Worm (Caenorhabditis elegans) whole organism, mixed stage, embryonic: ENCODE data around the gene atat-2.

Experiments used
- M03D4.4 ChIP-seq: sonication (generic microtip); optimal IDR thresholded peaks from 2 replicates; lab custom pipeline; 2017; ENCODE audit warnings: mild to moderate bottlenecking, missing genetic modification characterization, missing compliant biosample characterization
- bed-3 ChIP-seq: fragments of 200-800 bp; sonication (Bioruptor generic); optimal IDR thresholded peaks from 3 replicates; lab custom pipeline; 2018; ENCODE audit warnings: mild to moderate bottlenecking, missing genetic modification characterization, moderate library complexity, missing compliant biosample characterization
- blmp-1 ChIP-seq: fragments of 150-350 bp; optimal IDR thresholded peaks from 2 replicates; lab custom pipeline; 2014; ENCODE audit warnings: missing biosample characterization, missing genetic modification characterization
- ceh-39 ChIP-seq: fragments of 150-350 bp; optimal IDR thresholded peaks from 2 replicates; lab custom pipeline; 2014; ENCODE audit warnings: missing biosample characterization, missing genetic modification characterization
- ceh-43 ChIP-seq: fragments of 200-800 bp; sonication (Bioruptor generic); optimal IDR thresholded peaks from 2 replicates; lab custom pipeline; 2018; ENCODE audit warnings: mild to moderate bottlenecking, missing genetic modification characterization, moderate library complexity, missing compliant biosample characterization
- ceh-83 ChIP-seq: fragments of 200-800 bp; sonication (Bioruptor generic); optimal IDR thresholded peaks from 2 replicates; lab custom pipeline; 2018; ENCODE audit warnings: mild to moderate bottlenecking, missing genetic modification characterization, missing compliant biosample characterization
- ces-1 ChIP-seq: fragments of 150-350 bp; optimal IDR thresholded peaks from 2 replicates; lab custom pipeline; 2014; ENCODE audit warnings: missing biosample characterization, missing genetic modification reagents, missing genetic modification characterization
- cnd-1 ChIP-seq: fragments of 200-800 bp; sonication (Bioruptor generic); optimal IDR thresholded peaks from 2 replicates; lab custom pipeline; 2018; ENCODE audit warnings: mild to moderate bottlenecking, missing genetic modification characterization, missing compliant biosample characterization
- drap-1 ChIP-seq: fragments of 200-800 bp; sonication (Bioruptor generic); optimal IDR thresholded peaks from 3 replicates; lab custom pipeline; 2018; ENCODE audit warnings: mild to moderate bottlenecking, missing genetic modification characterization, missing compliant biosample characterization
- elt-1 ChIP-seq: sonication (generic microtip); optimal IDR thresholded peaks from 2 replicates; lab custom pipeline; 2017; ENCODE audit warnings: missing genetic modification characterization, mild to moderate bottlenecking, missing compliant biosample characterization, antibody characterized with exemption, moderate library complexity, borderline replicate concordance; ENCODE audit not compliant: insufficient read depth
- elt-3 ChIP-seq: fragments of 150-350 bp; optimal IDR thresholded peaks from 2 replicates; lab custom pipeline; 2014; ENCODE audit warnings: missing biosample characterization, missing genetic modification characterization
- flh-1 ChIP-seq: fragments of 200-800 bp; sonication (Bioruptor generic); optimal IDR thresholded peaks from 2 replicates; lab custom pipeline; 2018; ENCODE audit warnings: mild to moderate bottlenecking, missing genetic modification characterization, moderate library complexity, missing compliant biosample characterization
- ham-2 ChIP-seq: fragments of 200-800 bp; sonication (Bioruptor generic); optimal IDR thresholded peaks from 2 replicates; lab custom pipeline; 2018; ENCODE audit warnings: mild to moderate bottlenecking, missing genetic modification characterization, missing compliant biosample characterization
- hlh-1 ChIP-seq: fragments of 150-350 bp; optimal IDR thresholded peaks from 2 replicates; lab custom pipeline; 2014; ENCODE audit warnings: missing biosample characterization, missing genetic modification reagents, missing genetic modification characterization
- lin-13 ChIP-seq: fragments of 150-350 bp; optimal IDR thresholded peaks from 2 replicates; lab custom pipeline; 2014; ENCODE audit warnings: missing biosample characterization, missing genetic modification characterization
- lin-32 ChIP-seq: fragments of 200-800 bp; sonication (Bioruptor generic); optimal IDR thresholded peaks from 2 replicates; lab custom pipeline; 2018; ENCODE audit warnings: mild to moderate bottlenecking, missing genetic modification characterization, missing compliant biosample characterization
- lsy-2 ChIP-seq: fragments of 150-350 bp; optimal IDR thresholded peaks from 2 replicates; lab custom pipeline; 2014; ENCODE audit warnings: missing biosample characterization, missing genetic modification characterization
- mab-5 ChIP-seq: fragments of 150-350 bp; optimal IDR thresholded peaks from 2 replicates; lab custom pipeline; 2014; ENCODE audit warnings: missing biosample characterization, missing genetic modification characterization
- mep-1 ChIP-seq: fragments of 150-350 bp; optimal IDR thresholded peaks from 2 replicates; lab custom pipeline; 2017; ENCODE audit warnings: missing biosample characterization, missing genetic modification reagents, missing genetic modification characterization, inconsistent platforms
- mls-2 ChIP-seq: sonication (generic microtip); optimal IDR thresholded peaks from 2 replicates; lab custom pipeline; 2016; ENCODE audit warnings: mild to moderate bottlenecking, missing genetic modification characterization, moderate library complexity, missing compliant biosample characterization
- nhr-12 ChIP-seq: fragments of 150-350 bp; optimal IDR thresholded peaks from 2 replicates; lab custom pipeline; 2014; ENCODE audit warnings: missing biosample characterization, missing genetic modification characterization
- nhr-2 ChIP-seq: fragments of 150-350 bp; optimal IDR thresholded peaks from 2 replicates; lab custom pipeline; 2014; ENCODE audit warnings: missing biosample characterization, missing genetic modification characterization
- nhr-237 ChIP-seq: fragments of 150-350 bp; optimal IDR thresholded peaks from 2 replicates; lab custom pipeline; 2014; ENCODE audit warnings: missing biosample characterization, missing genetic modification characterization
- nhr-28 ChIP-seq: fragments of 150-350 bp; optimal IDR thresholded peaks from 2 replicates; lab custom pipeline; 2014; ENCODE audit warnings: missing biosample characterization, missing genetic modification characterization
- nhr-76 ChIP-seq: sonication (generic microtip); optimal IDR thresholded peaks from 2 replicates; lab custom pipeline; 2017; ENCODE audit warnings: missing biosample characterization, missing genetic modification characterization
- pha-4 ChIP-seq: fragments of 150-350 bp; optimal IDR thresholded peaks from 2 replicates; lab custom pipeline; 2018; ENCODE audit warnings: missing biosample characterization, missing genetic modification reagents, missing genetic modification characterization
- sem-2 ChIP-seq: fragments of 200-800 bp; sonication (Bioruptor generic); optimal IDR thresholded peaks from 2 replicates; lab custom pipeline; 2018; ENCODE audit warnings: mild to moderate bottlenecking, missing genetic modification characterization, missing compliant biosample characterization
- snpc-4 ChIP-seq: fragments of 150-350 bp; optimal IDR thresholded peaks from 2 replicates; lab custom pipeline; 2014; ENCODE audit warnings: missing biosample characterization, missing genetic modification characterization
- sptf-1 ChIP-seq: sonication (generic microtip); optimal IDR thresholded peaks from 2 replicates; lab custom pipeline; 2017; ENCODE audit warnings: mild to moderate bottlenecking, missing genetic modification characterization, moderate library complexity, missing compliant biosample characterization
- tbx-8 ChIP-seq: fragments of 200-800 bp; sonication (Bioruptor generic); optimal IDR thresholded peaks from 2 replicates; lab custom pipeline; 2018; ENCODE audit warnings: mild to moderate bottlenecking, missing genetic modification characterization, moderate library complexity, missing compliant biosample characterization
- unc-120 ChIP-seq: sonication (generic microtip); optimal IDR thresholded peaks from 2 replicates; lab custom pipeline; 2017; ENCODE audit warnings: missing genetic modification characterization, missing compliant biosample characterization; ENCODE audit not compliant: poor library complexity, severe bottlenecking
- unc-39 ChIP-seq: fragments of 150-350 bp; optimal IDR thresholded peaks from 2 replicates; lab custom pipeline; 2014; ENCODE audit warnings: missing biosample characterization, missing genetic modification characterization
- unc-62 ChIP-seq: fragments of 150-350 bp; optimal IDR thresholded peaks from 2 replicates; lab custom pipeline; 2014; ENCODE audit warnings: missing biosample characterization, missing genetic modification reagents, missing genetic modification characterization
- zip-8 ChIP-seq: fragments of 150-350 bp; optimal IDR thresholded peaks from 2 replicates; lab custom pipeline; 2014; ENCODE audit warnings: missing biosample characterization, missing genetic modification characterization
- ztf-11 ChIP-seq: fragments of 150-350 bp; optimal IDR thresholded peaks from 2 replicates; lab custom pipeline; 2014; ENCODE audit warnings: missing biosample characterization, missing genetic modification characterization

atat-2 gene

DNA sequence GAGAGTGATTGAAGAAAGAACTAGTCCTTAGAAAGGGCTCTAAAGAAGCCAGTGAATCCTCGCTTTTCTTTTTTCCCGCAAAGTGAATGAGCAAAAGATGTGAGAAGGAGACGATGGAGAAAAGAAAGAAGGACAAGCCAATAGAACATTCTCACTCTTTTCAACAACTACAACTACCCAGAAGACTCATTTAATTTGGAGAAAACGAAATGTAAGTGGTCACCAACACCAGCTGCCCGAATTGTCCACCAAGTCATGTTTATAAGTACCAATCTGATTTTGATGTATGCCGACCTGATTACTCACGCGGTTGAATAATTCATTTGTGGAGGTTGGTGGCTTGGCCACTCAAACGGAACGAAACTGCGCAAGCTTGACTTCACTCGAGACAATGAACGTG is 46.3 kb upstream of the atat-2 start:
- peak; percentile 92 for TF ChIP-seq ces-1 (GFP tag; lab: Kevin White, UChicago)
- no peak for TF ChIP-seq unc-120 (tag; lab: Kevin White, UChicago)

- TF ChIP-seq nhr-76 (no peak), hlh-1 (tag; lab: Kevin White, UChicago) (no peak), blmp-1 (no peak), flh-1 (GFP tag; lab: Kevin White, UChicago) (no peak), ham-2 (GFP tag; lab: Kevin White, UChicago) (no peak), pha-4 (tag; lab: Kevin White, UChicago) (no peak), bed-3 (GFP tag; lab: Kevin White, UChicago) (no peak), lin-13 (no peak), mab-5 (no peak), cnd-1 (tag; lab: Kevin White, UChicago) (no peak), ztf-11 (tag; lab: Kevin White, UChicago) (no peak), unc-39 (tag; lab: Kevin White, UChicago) (no peak), sem-2 (GFP tag; lab: Kevin White, UChicago) (no peak)
- TF ChIP-seq, all 35 proteins: peak for 0
These were observed 45.4 kb upstream of the atat-2 start for ce11 chrX:5803492-5803891.

DNA sequence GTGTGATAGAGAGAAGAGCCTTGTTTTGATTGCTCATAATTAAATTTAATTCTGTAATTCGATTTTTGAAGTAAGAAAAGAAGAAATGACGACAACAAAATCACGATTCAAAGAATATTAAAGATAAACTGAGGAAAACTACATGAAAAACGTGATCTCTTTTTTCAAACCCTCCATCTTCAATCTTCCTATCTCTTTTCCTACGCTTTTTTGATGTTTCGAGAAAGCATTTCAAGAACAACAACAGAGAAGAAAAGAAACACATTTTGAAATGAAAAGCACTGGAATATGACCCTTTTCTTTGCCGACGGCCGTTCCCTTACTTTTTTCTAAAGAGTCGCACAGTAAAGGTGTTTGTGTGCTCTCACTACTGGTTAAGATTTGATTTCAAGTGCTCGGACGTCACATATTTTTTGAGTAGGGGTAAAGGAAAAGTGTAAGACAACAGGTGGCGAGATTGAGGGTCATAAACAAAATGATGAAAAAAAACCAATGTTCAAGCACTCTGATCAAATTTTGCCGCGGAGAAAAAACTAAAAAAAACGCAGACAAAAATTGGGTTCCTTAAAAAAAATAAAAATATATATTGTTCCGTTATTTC is 42.9 kb upstream of the atat-2 start, which contains the start of gene F13D11.3:
Gene F13D11.3, minus strand, starts transcription at position 51 of the 601 bp plus-strand sequence.
- no peak for TF ChIP-seq cnd-1 (tag; lab: Kevin White, UChicago)
- TF ChIP-seq elt-1 (tag; lab: Kevin White, UChicago), result no peak
- TF ChIP-seq drap-1, result no peak
- TF ChIP-seq hlh-1 (tag; lab: Kevin White, UChicago), result peak; percentile 77
- TF ChIP-seq nhr-28 (tag; lab: Kevin White, UChicago), result no peak
- no peak for TF ChIP-seq ces-1 (GFP tag; lab: Kevin White, UChicago)
- no peak for TF ChIP-seq snpc-4 (tag; lab: Kevin White, UChicago)
- no peak for TF ChIP-seq tbx-8 (GFP tag; lab: Kevin White, UChicago)
- no peak for TF ChIP-seq lin-13

DNA sequence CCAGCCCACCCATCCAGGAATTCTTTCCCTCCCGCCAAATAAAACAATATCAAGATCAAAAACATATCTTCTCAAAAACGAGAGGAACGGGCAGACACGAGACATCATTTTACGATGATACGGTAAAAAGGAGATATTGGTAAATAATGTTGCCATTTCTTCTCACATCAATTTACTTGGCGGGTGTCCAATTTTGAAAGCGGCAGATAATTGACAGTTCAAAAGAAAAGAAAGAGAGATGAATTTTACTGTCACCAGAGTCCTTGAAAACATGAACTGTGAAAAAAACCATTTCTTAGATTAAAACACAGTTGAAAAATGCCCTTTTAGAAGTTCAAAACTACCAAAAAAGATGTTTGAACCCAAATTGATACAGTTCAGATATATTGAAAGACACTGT is 38.2 kb upstream of the atat-2 start:
- TF ChIP-seq zip-8 (tag; lab: Kevin White, UChicago), result no peak
- peak; percentile 15 for TF ChIP-seq unc-62 (GFP tag; lab: Kevin White, UChicago)

ce11 chrX:5811997-5812562 is 36.8 kb upstream of the atat-2 start:
- TF ChIP-seq unc-39 (tag; lab: Kevin White, UChicago) (peak; percentile 28), lin-13 (peak; percentile 73), sptf-1 (tag; lab: Kevin White, UChicago) (peak; percentile 90), mab-5 (peak; percentile 59), elt-1 (tag; lab: Kevin White, UChicago) (peak; percentile 6), ham-2 (GFP tag; lab: Kevin White, UChicago) (peak; percentile 100), nhr-28 (tag; lab: Kevin White, UChicago) (no peak), lin-32 (GFP tag; lab: Kevin White, UChicago) (peak; percentile 60), sem-2 (GFP tag; lab: Kevin White, UChicago) (peak; percentile 43), mls-2 (peak; percentile 96), bed-3 (GFP tag; lab: Kevin White, UChicago) (peak; percentile 48), nhr-2 (tag; lab: Kevin White, UChicago) (peak; percentile 61), elt-3 (tag; lab: Kevin White, UChicago) (peak; percentile 13), drap-1 (peak; percentile 88), mep-1 (tag; lab: Kevin White, UChicago) (peak; percentile 80), blmp-1 (no peak), M03D4.4 (tag; lab: Kevin White, UChicago) (peak; percentile 86), ces-1 (GFP tag; lab: Kevin White, UChicago) (peak; percentile 72), ceh-83 (GFP tag; lab: Kevin White, UChicago) (peak; percentile 69), ztf-11 (tag; lab: Kevin White, UChicago) (peak; percentile 88), hlh-1 (tag; lab: Kevin White, UChicago) (peak; percentile 96), nhr-76 (no peak), ceh-43 (peak; percentile 21), unc-120 (tag; lab: Kevin White, UChicago) (peak; percentile 96), flh-1 (GFP tag; lab: Kevin White, UChicago) (peak; percentile 68), lsy-2 (tag; lab: Kevin White, UChicago) (peak; percentile 56), nhr-12 (tag; lab: Kevin White, UChicago) (peak; percentile 62), pha-4 (tag; lab: Kevin White, UChicago) (peak; percentile 91), snpc-4 (tag; lab: Kevin White, UChicago) (no peak), tbx-8 (GFP tag; lab: Kevin White, UChicago) (peak; percentile 60), zip-8 (tag; lab: Kevin White, UChicago) (no peak), nhr-237 (tag; lab: Kevin White, UChicago) (peak; percentile 50), unc-62 (GFP tag; lab: Kevin White, UChicago) (peak; percentile 85), cnd-1 (tag; lab: Kevin White, UChicago) (peak; percentile 87), ceh-39 (tag; lab: Kevin White, UChicago) (peak; percentile 48)
